Fruit fly (Drosophila melanogaster) whole organism, embryonic: ENCODE measurements around the gene 14-3-3epsilon.
A peak's percentile ranks its signal among the peaks of the same experiment; 100 is the strongest.

Experiments used
- B-H1 ChIP-seq: fragments of 200-800 bp; sonication (Bioruptor generic); IDR thresholded peaks from 3 replicates; pipeline ENCODE4 v1.3.6; 2022; ENCODE audit warnings: missing biosample characterization, missing genetic modification characterization
- C15 ChIP-seq: fragments of 200-800 bp; sonication (Bioruptor generic); IDR thresholded peaks from 3 replicates; pipeline ENCODE4 v1.3.6; 2022; ENCODE audit warnings: missing biosample characterization, missing genetic modification characterization
- CG10431 ChIP-seq: fragments of 200-800 bp; sonication (Bioruptor generic); optimal IDR thresholded peaks from 3 replicates; lab custom pipeline; 2018; ENCODE audit warnings: missing biosample characterization, mild to moderate bottlenecking, missing genetic modification characterization
- CG11247 ChIP-seq: fragments of 200-800 bp; sonication (Bioruptor generic); IDR thresholded peaks from 2 replicates; pipeline ENCODE4 v1.3.6; 2022; ENCODE audit warnings: missing biosample characterization, missing genetic modification characterization
- CG11456 ChIP-seq: fragments of 200-800 bp; sonication (Bioruptor generic); IDR thresholded peaks from 3 replicates; pipeline ENCODE4 v1.3.6; 2022; ENCODE audit warnings: missing biosample characterization, missing genetic modification characterization
- CG11560 ChIP-seq: fragments of 200-800 bp; sonication (Bioruptor generic); IDR thresholded peaks from 3 replicates; pipeline ENCODE4 v1.3.6; 2022; ENCODE audit warnings: missing biosample characterization, missing genetic modification characterization
- CG11695 ChIP-seq: fragments of 200-800 bp; sonication (Bioruptor generic); IDR thresholded peaks from 3 replicates; pipeline ENCODE4 v1.3.6; 2022; ENCODE audit warnings: missing biosample characterization, missing genetic modification characterization
- CG12155 ChIP-seq: fragments of 200-800 bp; sonication (Bioruptor generic); optimal IDR thresholded peaks from 3 replicates; lab custom pipeline; 2016; ENCODE audit warnings: missing biosample characterization, missing genetic modification characterization
- CG12236 ChIP-seq: fragments of 200-800 bp; sonication (Bioruptor generic); optimal IDR thresholded peaks from 2 replicates; lab custom pipeline; 2016; ENCODE audit warnings: missing biosample characterization, missing genetic modification characterization
- CG13287 ChIP-seq: fragments of 200-800 bp; sonication (Bioruptor generic); IDR thresholded peaks from 2 replicates; pipeline ENCODE4 v1.3.6; 2022; ENCODE audit warnings: missing biosample characterization, missing genetic modification characterization; ENCODE audit not compliant: partially characterized antibody
- CG15011 ChIP-seq: fragments of 200-800 bp; sonication (Bioruptor generic); optimal IDR thresholded peaks from 3 replicates; lab custom pipeline; 2018; ENCODE audit warnings: missing biosample characterization, mild to moderate bottlenecking, missing genetic modification characterization
- CG15269 ChIP-seq: fragments of 200-800 bp; sonication (Bioruptor generic); optimal IDR thresholded peaks from 2 replicates; lab custom pipeline; 2018; ENCODE audit warnings: missing biosample characterization, mild to moderate bottlenecking, missing genetic modification characterization, moderate library complexity
- CG15601 ChIP-seq: fragments of 200-800 bp; sonication (Bioruptor generic); optimal IDR thresholded peaks from 3 replicates; lab custom pipeline; 2019; ENCODE audit warnings: missing biosample characterization, mild to moderate bottlenecking, missing genetic modification characterization, moderate library complexity
- CG17912 ChIP-seq: fragments of 200-800 bp; sonication (Bioruptor generic); optimal IDR thresholded peaks from 2 replicates; lab custom pipeline; 2018; ENCODE audit warnings: missing biosample characterization, mild to moderate bottlenecking, missing genetic modification characterization
- CG18764 ChIP-seq: fragments of 200-800 bp; sonication (Bioruptor generic); optimal IDR thresholded peaks from 3 replicates; lab custom pipeline; 2016; ENCODE audit warnings: missing biosample characterization, missing genetic modification characterization
- CG3163 ChIP-seq: fragments of 200-800 bp; sonication (Bioruptor generic); optimal IDR thresholded peaks from 3 replicates; lab custom pipeline; 2016; ENCODE audit warnings: missing biosample characterization, missing genetic modification characterization
- CG3847 ChIP-seq: fragments of 200-800 bp; sonication (Bioruptor generic); IDR thresholded peaks from 2 replicates; pipeline ENCODE4 v1.3.6; 2022; ENCODE audit warnings: missing biosample characterization, missing genetic modification characterization
- CG4404 ChIP-seq: fragments of 200-800 bp; sonication (Bioruptor generic); IDR thresholded peaks from 2 replicates; pipeline ENCODE4 v1.3.6; 2022; ENCODE audit warnings: missing biosample characterization, missing genetic modification characterization
- CG6254 ChIP-seq: fragments of 200-800 bp; sonication (Bioruptor generic); optimal IDR thresholded peaks from 3 replicates; lab custom pipeline; 2017; ENCODE audit warnings: mild to moderate bottlenecking, missing biosample characterization, missing genetic modification reagents, missing genetic modification characterization
- CG8359 ChIP-seq: fragments of 200-800 bp; sonication (Bioruptor generic); optimal IDR thresholded peaks from 2 replicates; lab custom pipeline; 2017; ENCODE audit warnings: missing biosample characterization, mild to moderate bottlenecking, missing genetic modification characterization, borderline replicate concordance
- CG8388 ChIP-seq: fragments of 200-800 bp; sonication (Bioruptor generic); optimal IDR thresholded peaks from 2 replicates; lab custom pipeline; 2019; ENCODE audit warnings: missing biosample characterization, mild to moderate bottlenecking, missing genetic modification characterization, moderate library complexity
- Dad ChIP-seq: fragments of 200-800 bp; sonication (Bioruptor generic); optimal IDR thresholded peaks from 3 replicates; lab custom pipeline; 2016; ENCODE audit warnings: missing biosample characterization, missing genetic modification characterization
- Dfd ChIP-seq, 2 experiments: fragments of >200 bp; optimal IDR thresholded peaks; 2 replicates each; lab custom pipeline; 2017; ENCODE audit warnings: missing biosample characterization in 2 of 2, missing genetic modification characterization in 2 of 2
- Doc3 ChIP-seq: fragments of 200-800 bp; sonication (Bioruptor generic); IDR thresholded peaks from 3 replicates; pipeline ENCODE4 v1.3.6; 2022; ENCODE audit warnings: missing biosample characterization, missing genetic modification characterization; ENCODE audit not compliant: partially characterized antibody
- Dref ChIP-seq: fragments of 200-800 bp; sonication (Bioruptor generic); IDR thresholded peaks from 2 replicates; pipeline ENCODE4 v1.3.6; 2022; ENCODE audit warnings: missing biosample characterization, missing genetic modification characterization
- Ets97D ChIP-seq: fragments of 200-800 bp; sonication (Bioruptor generic); optimal IDR thresholded peaks from 3 replicates; lab custom pipeline; 2016; ENCODE audit warnings: missing biosample characterization, missing genetic modification characterization
- HHEX ChIP-seq: fragments of 200-800 bp; sonication (Bioruptor generic); optimal IDR thresholded peaks from 3 replicates; lab custom pipeline; 2017; ENCODE audit warnings: missing biosample characterization, mild to moderate bottlenecking, missing genetic modification characterization, missing genetic modification reagents
- HLH3B ChIP-seq: fragments of 200-800 bp; sonication (Bioruptor generic); IDR thresholded peaks from 2 replicates; pipeline ENCODE4 v1.3.6; 2022; ENCODE audit warnings: missing biosample characterization, missing genetic modification characterization
- MESR4 ChIP-seq: fragments of 200-800 bp; sonication (Bioruptor generic); optimal IDR thresholded peaks from 2 replicates; lab custom pipeline; 2018; ENCODE audit warnings: missing biosample characterization, mild to moderate bottlenecking, missing genetic modification characterization, moderate library complexity
- NK7.1 ChIP-seq: fragments of 200-800 bp; sonication (Bioruptor generic); optimal IDR thresholded peaks from 3 replicates; lab custom pipeline; 2016; ENCODE audit warnings: missing biosample characterization, missing genetic modification characterization
- PHDP ChIP-seq: fragments of 200-800 bp; sonication (Bioruptor generic); optimal IDR thresholded peaks from 3 replicates; lab custom pipeline; 2018; ENCODE audit warnings: missing biosample characterization, mild to moderate bottlenecking, missing genetic modification characterization, moderate library complexity
- Rfx ChIP-seq: fragments of 200-800 bp; sonication (Bioruptor generic); IDR thresholded peaks from 2 replicates; pipeline ENCODE4 v1.3.6; 2022; ENCODE audit warnings: missing biosample characterization, missing genetic modification characterization
- Scr ChIP-seq: fragments of 200-800 bp; sonication (Bioruptor generic); IDR thresholded peaks from 2 replicates; pipeline ENCODE4 v1.3.6; 2022; ENCODE audit warnings: missing biosample characterization, missing genetic modification characterization; ENCODE audit not compliant: partially characterized antibody
- caup ChIP-seq: fragments of 200-800 bp; sonication (Bioruptor generic); optimal IDR thresholded peaks from 3 replicates; lab custom pipeline; 2017; ENCODE audit warnings: missing biosample characterization, mild to moderate bottlenecking, missing genetic modification characterization, moderate library complexity; ENCODE audit not compliant: severe bottlenecking
- dmrt11E ChIP-seq: fragments of 200-800 bp; sonication (Bioruptor generic); optimal IDR thresholded peaks from 3 replicates; lab custom pipeline; 2018; ENCODE audit warnings: missing biosample characterization, mild to moderate bottlenecking, missing genetic modification characterization, moderate library complexity
- grau ChIP-seq: fragments of 200-800 bp; optimal IDR thresholded peaks from 3 replicates; lab custom pipeline; 2019; ENCODE audit warnings: missing biosample characterization, mild to moderate bottlenecking, missing genetic modification characterization, moderate library complexity
- her ChIP-seq: fragments of 200-800 bp; sonication (Bioruptor generic); optimal IDR thresholded peaks from 2 replicates; lab custom pipeline; 2016; ENCODE audit warnings: missing biosample characterization, missing genetic modification characterization
- hth ChIP-seq: fragments of >200 bp; optimal IDR thresholded peaks from 2 replicates; lab custom pipeline; 2017; ENCODE audit warnings: inconsistent platforms
- ken ChIP-seq: fragments of 200-800 bp; sonication (Bioruptor generic); IDR thresholded peaks from 3 replicates; pipeline ENCODE4 v1.3.6; 2022; ENCODE audit warnings: missing biosample characterization, missing genetic modification characterization
- kni ChIP-seq: fragments of 200-800 bp; sonication (Bioruptor generic); optimal IDR thresholded peaks from 3 replicates; lab custom pipeline; 2017; ENCODE audit warnings: mild to moderate bottlenecking, missing biosample characterization, missing genetic modification reagents, missing genetic modification characterization
- luna ChIP-seq: fragments of 200-800 bp; sonication (Bioruptor generic); optimal IDR thresholded peaks from 2 replicates; lab custom pipeline; 2016; ENCODE audit warnings: missing biosample characterization, missing genetic modification characterization
- mld ChIP-seq: fragments of 200-800 bp; sonication (Bioruptor generic); IDR thresholded peaks from 3 replicates; pipeline ENCODE4 v1.3.6; 2022; ENCODE audit warnings: missing biosample characterization, missing genetic modification characterization; ENCODE audit not compliant: partially characterized antibody
- p53 ChIP-seq: fragments of 200-800 bp; sonication (Bioruptor generic); optimal IDR thresholded peaks from 2 replicates; lab custom pipeline; 2016; ENCODE audit warnings: missing biosample characterization, missing genetic modification characterization
- pho ChIP-seq: fragments of 200-800 bp; sonication (Bioruptor generic); optimal IDR thresholded peaks from 2 replicates; lab custom pipeline; 2016; ENCODE audit warnings: missing biosample characterization, missing genetic modification characterization
- pros ChIP-seq: fragments of 200-800 bp; sonication (Bioruptor generic); optimal IDR thresholded peaks from 3 replicates; lab custom pipeline; 2019; ENCODE audit warnings: missing biosample characterization, mild to moderate bottlenecking, missing genetic modification characterization, moderate library complexity
- psq ChIP-seq: fragments of 200-800 bp; sonication (Bioruptor generic); optimal IDR thresholded peaks from 2 replicates; lab custom pipeline; 2017; ENCODE audit warnings: missing biosample characterization, missing genetic modification characterization
- sens-2 ChIP-seq: fragments of 200-800 bp; sonication (Bioruptor generic); IDR thresholded peaks from 2 replicates; pipeline ENCODE4 v1.3.6; 2022; ENCODE audit warnings: missing biosample characterization, missing genetic modification characterization
- shn ChIP-seq: fragments of 200-800 bp; sonication (Bioruptor generic); optimal IDR thresholded peaks from 3 replicates; lab custom pipeline; 2016; ENCODE audit warnings: missing biosample characterization, missing genetic modification characterization
- tap ChIP-seq: fragments of 200-800 bp; optimal IDR thresholded peaks from 3 replicates; lab custom pipeline; 2019; ENCODE audit warnings: missing biosample characterization, mild to moderate bottlenecking, missing genetic modification characterization, moderate library complexity
- tll ChIP-seq, 2 experiments: fragments of 200-800 bp in 1 of 2; fragments of >200 bp in 1 of 2; sonication (Bioruptor generic) in 1 of 2; optimal IDR thresholded peaks; 2 replicates each; lab custom pipeline; 2017 to 2019; ENCODE audit warnings: missing biosample characterization in 2 of 2, missing genetic modification characterization in 2 of 2, mild to moderate bottlenecking in 1 of 2, moderate library complexity in 1 of 2
- wek ChIP-seq: fragments of 200-800 bp; sonication (Bioruptor generic); optimal IDR thresholded peaks from 3 replicates; lab custom pipeline; 2018; ENCODE audit warnings: missing biosample characterization, mild to moderate bottlenecking, missing genetic modification characterization, moderate library complexity

Gene 14-3-3epsilon

DNA sequence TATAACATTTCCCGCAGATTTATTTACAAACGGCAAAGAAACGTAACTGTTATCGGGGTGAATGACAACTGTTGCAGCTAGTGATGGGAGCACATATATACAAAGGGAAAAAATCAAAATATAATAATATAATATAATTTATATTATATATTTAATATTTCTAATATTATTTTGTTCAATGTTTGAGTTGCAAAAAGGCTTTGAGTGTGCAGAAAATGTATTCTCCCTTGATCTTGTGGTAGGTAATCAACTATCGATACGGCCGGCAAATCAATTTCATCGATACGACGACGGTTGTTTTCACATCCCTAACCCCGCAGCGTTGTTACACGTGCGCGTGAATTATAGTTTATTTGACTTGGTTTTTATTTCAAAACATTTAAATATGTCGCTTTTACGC is 18.9 kb upstream of the 14-3-3epsilon start, which contains the start of the genes mTerf5 and Non3 (continued):
- TF ChIP-seq her (GFP tag; lab: Kevin White, UChicago) (no peak), shn (GFP tag; lab: Kevin White, UChicago) (peak; percentile 18), CG11456 (peak; percentile 38; the same call in 1 of the 3 replicates), CG12236 (GFP tag; lab: Kevin White, UChicago) (no peak), CG11247 (GFP tag; lab: Robert Waterston, UW) (no peak), mld (peak; percentile 68; the same call in 1 of the 3 replicates), sens-2 (no peak), Scr (GFP tag; lab: Robert Waterston, UW) (peak; percentile 94), dmrt11E (tag; lab: Kevin White, UChicago) (peak; percentile 65), MESR4 (GFP tag; lab: Kevin White, UChicago) (peak; percentile 36), C15 (no peak), CG11695 (GFP tag; lab: Robert Waterston, UW) (no peak; the same call in 2 of the 3 replicates), CG8359 (no peak), HLH3B (GFP tag; lab: Robert Waterston, UW) (no peak), Ets97D (peak; percentile 43), pho (GFP tag; lab: Kevin White, UChicago) (peak; percentile 32), luna (GFP tag; lab: Kevin White, UChicago) (no peak), grau (tag; lab: Kevin White, UChicago) (peak; percentile 66), CG15269 (tag; lab: Kevin White, UChicago) (peak; percentile 63), p53 (GFP tag; lab: Kevin White, UChicago) (no peak), Dref (peak; percentile 77), CG15011 (GFP tag; lab: Kevin White, UChicago) (no peak), CG10431 (no peak), Dad (GFP tag; lab: Kevin White, UChicago) (no peak), tll (GFP tag; optimal IDR thresholded peaks at IDR 0.05; lab: Kevin White, UChicago) (no peak), CG18764 (GFP tag; lab: Kevin White, UChicago) (peak; percentile 47), Dfd (GFP tag; optimal IDR thresholded peaks at IDR 0.05; lab: Kevin White, UChicago) (no peak), CG15601 (tag; lab: Kevin White, UChicago) (peak; percentile 54), Rfx (peak; percentile 59), tap (tag; lab: Kevin White, UChicago) (peak; percentile 27), Doc3 (GFP tag; lab: Robert Waterston, UW) (peak; percentile 89), CG3163 (GFP tag; lab: Kevin White, UChicago) (no peak), wek (no peak), CG13287 (GFP tag; lab: Robert Waterston, UW) (peak; percentile 95), hth (lab: Kevin White, UChicago) (no peak), kni (GFP tag; lab: Kevin White, UChicago) (no peak), HHEX (GFP tag; lab: Kevin White, UChicago) (peak; percentile 40), B-H1 (no peak), CG17912 (GFP tag; lab: Kevin White, UChicago) (peak; percentile 22), psq (GFP tag; lab: Kevin White, UChicago) (peak; percentile 41), CG6254 (GFP tag; lab: Kevin White, UChicago) (peak; percentile 43), ken (peak; percentile 45; the same call in 1 of the 3 replicates), PHDP (peak; percentile 60), CG4404 (GFP tag; lab: Robert Waterston, UW) (peak; percentile 34; the same call in 1 of the 2 replicates), NK7.1 (GFP tag; lab: Kevin White, UChicago) (no peak), CG11560 (tag; lab: Robert Waterston, UW) (no peak), CG8388 (GFP tag; lab: Kevin White, UChicago) (peak; percentile 61), pros (no peak), CG3847 (GFP tag; lab: Robert Waterston, UW) (peak; percentile 54), CG12155 (GFP tag; lab: Kevin White, UChicago) (peak; percentile 55), caup (GFP tag; lab: Kevin White, UChicago) (peak; percentile 58)
